Fruit fly (Drosophila melanogaster) whole organism, embryonic: ENCODE results near the gene CG15365.

Experiments used
- Asciz ChIP-seq: fragments of 200-800 bp; sonication (Bioruptor generic); optimal IDR thresholded peaks from 2 replicates; lab custom pipeline; 2017; ENCODE audit warnings: missing biosample characterization, mild to moderate bottlenecking, missing genetic modification characterization, missing genetic modification reagents
- CG10147 ChIP-seq: fragments of 200-800 bp; sonication (Bioruptor generic); optimal IDR thresholded peaks from 2 replicates; lab custom pipeline; 2019; ENCODE audit warnings: missing biosample characterization, mild to moderate bottlenecking, missing genetic modification characterization, moderate library complexity
- CG11093 ChIP-seq: fragments of 200-800 bp; sonication (Bioruptor generic); IDR thresholded peaks from 3 replicates; pipeline ENCODE4 v1.3.6; 2022; ENCODE audit warnings: missing biosample characterization, missing genetic modification characterization
- CG17186 ChIP-seq: fragments of 200-800 bp; sonication (Bioruptor generic); optimal IDR thresholded peaks from 3 replicates; lab custom pipeline; 2017; ENCODE audit warnings: missing biosample characterization, missing genetic modification reagents, missing genetic modification characterization
- CG17328 ChIP-seq: fragments of 200-800 bp; sonication (Bioruptor generic); IDR thresholded peaks from 2 replicates; pipeline ENCODE4 v1.3.6; 2022; ENCODE audit warnings: missing biosample characterization, missing genetic modification characterization
- CG18619 ChIP-seq: fragments of 200-800 bp; sonication (Bioruptor generic); optimal IDR thresholded peaks from 3 replicates; lab custom pipeline; 2017; ENCODE audit warnings: missing biosample characterization, mild to moderate bottlenecking, missing genetic modification characterization
- CG2202 ChIP-seq: fragments of 200-800 bp; sonication (Bioruptor generic); optimal IDR thresholded peaks from 2 replicates; lab custom pipeline; 2018; ENCODE audit warnings: missing biosample characterization, mild to moderate bottlenecking, missing genetic modification characterization
- CG2678 ChIP-seq: fragments of 200-800 bp; sonication (Bioruptor generic); optimal IDR thresholded peaks from 3 replicates; lab custom pipeline; 2019; ENCODE audit warnings: missing biosample characterization, mild to moderate bottlenecking, missing genetic modification characterization, moderate library complexity
- CG2712 ChIP-seq: fragments of 200-800 bp; optimal IDR thresholded peaks from 3 replicates; lab custom pipeline; 2019; ENCODE audit warnings: missing biosample characterization, mild to moderate bottlenecking, missing genetic modification characterization, moderate library complexity
- CG3847 ChIP-seq: fragments of 200-800 bp; sonication (Bioruptor generic); IDR thresholded peaks from 2 replicates; pipeline ENCODE4 v1.3.6; 2022; ENCODE audit warnings: missing biosample characterization, missing genetic modification characterization
- CG3995 ChIP-seq: fragments of 200-800 bp; sonication (Bioruptor generic); optimal IDR thresholded peaks from 3 replicates; lab custom pipeline; 2016; ENCODE audit warnings: missing biosample characterization, missing genetic modification characterization
- CG4730 ChIP-seq: fragments of 200-800 bp; sonication (Bioruptor generic); IDR thresholded peaks from 2 replicates; pipeline ENCODE4 v1.3.6; 2022; ENCODE audit warnings: missing biosample characterization, missing genetic modification characterization
- CG5953 ChIP-seq: fragments of 200-800 bp; sonication (Bioruptor generic); IDR thresholded peaks from 2 replicates; pipeline ENCODE4 v1.3.6; 2022; ENCODE audit warnings: missing biosample characterization, missing genetic modification characterization
- CG7786 ChIP-seq: fragments of 200-800 bp; sonication (Bioruptor generic); optimal IDR thresholded peaks from 2 replicates; lab custom pipeline; 2016; ENCODE audit warnings: missing biosample characterization, missing genetic modification characterization
- CG9876 ChIP-seq: fragments of 200-800 bp; sonication (Bioruptor generic); optimal IDR thresholded peaks from 2 replicates; lab custom pipeline; 2016; ENCODE audit warnings: missing biosample characterization, missing genetic modification characterization
- Camta ChIP-seq: fragments of 200-800 bp; sonication (Bioruptor generic); optimal IDR thresholded peaks from 2 replicates; lab custom pipeline; 2016; ENCODE audit warnings: missing biosample characterization, missing genetic modification characterization
- Drgx ChIP-seq: fragments of 200-800 bp; sonication (Bioruptor generic); IDR thresholded peaks from 2 replicates; pipeline ENCODE4 v1.3.6; 2022; ENCODE audit warnings: missing biosample characterization, missing genetic modification characterization
- E2f1 ChIP-seq: fragments of 200-800 bp; sonication (Bioruptor generic); IDR thresholded peaks from 2 replicates; pipeline ENCODE4 v1.3.6; 2022; ENCODE audit warnings: missing biosample characterization, missing genetic modification characterization
- HHEX ChIP-seq: fragments of 200-800 bp; sonication (Bioruptor generic); optimal IDR thresholded peaks from 3 replicates; lab custom pipeline; 2017; ENCODE audit warnings: missing biosample characterization, mild to moderate bottlenecking, missing genetic modification characterization, missing genetic modification reagents
- Hmr ChIP-seq: fragments of 200-800 bp; sonication (Bioruptor generic); optimal IDR thresholded peaks from 3 replicates; lab custom pipeline; 2017; ENCODE audit warnings: mild to moderate bottlenecking, missing biosample characterization, missing genetic modification reagents, missing genetic modification characterization
- Hr3 ChIP-seq: fragments of 200-800 bp; sonication (Bioruptor generic); optimal IDR thresholded peaks from 3 replicates; lab custom pipeline; 2016; ENCODE audit warnings: missing biosample characterization, missing genetic modification characterization
- Kr ChIP-seq: fragments of 200-800 bp; sonication (Bioruptor generic); optimal IDR thresholded peaks from 2 replicates; lab custom pipeline; 2017; ENCODE audit warnings: missing biosample characterization, mild to moderate bottlenecking, missing genetic modification characterization
- Lim3 ChIP-seq: fragments of 200-800 bp; sonication (Bioruptor generic); IDR thresholded peaks from 2 replicates; pipeline ENCODE4 v1.3.6; 2022; ENCODE audit warnings: missing biosample characterization, missing genetic modification characterization
- Mad ChIP-seq: fragments of 200-800 bp; sonication (Bioruptor generic); optimal IDR thresholded peaks from 2 replicates; lab custom pipeline; 2016; ENCODE audit warnings: missing biosample characterization, missing genetic modification characterization
- Max ChIP-seq: fragments of 200-800 bp; sonication (Bioruptor generic); optimal IDR thresholded peaks from 2 replicates; lab custom pipeline; 2016; ENCODE audit warnings: missing biosample characterization, mild to moderate bottlenecking, missing genetic modification characterization
- NC2β ChIP-seq: fragments of 200-800 bp; sonication (Bioruptor generic); optimal IDR thresholded peaks from 2 replicates; lab custom pipeline; 2016; ENCODE audit warnings: missing biosample characterization, missing genetic modification characterization
- Nf-YB ChIP-seq: fragments of 200-800 bp; sonication (Bioruptor generic); optimal IDR thresholded peaks from 3 replicates; lab custom pipeline; 2019; ENCODE audit warnings: missing biosample characterization, mild to moderate bottlenecking, missing genetic modification characterization, moderate library complexity
- Oli ChIP-seq: fragments of 200-800 bp; sonication (Bioruptor generic); optimal IDR thresholded peaks from 2 replicates; lab custom pipeline; 2018; ENCODE audit warnings: missing biosample characterization, mild to moderate bottlenecking, missing genetic modification characterization, moderate library complexity
- Ptx1 ChIP-seq: fragments of 200-800 bp; sonication (Bioruptor generic); IDR thresholded peaks from 2 replicates; pipeline ENCODE4 v1.3.6; 2022; ENCODE audit warnings: missing biosample characterization, missing genetic modification characterization
- Side ChIP-seq: fragments of 200-800 bp; sonication (Bioruptor generic); optimal IDR thresholded peaks from 2 replicates; lab custom pipeline; 2016; ENCODE audit warnings: missing biosample characterization, missing genetic modification characterization
- TFAM ChIP-seq: fragments of 200-800 bp; sonication (Bioruptor generic); optimal IDR thresholded peaks from 2 replicates; lab custom pipeline; 2017; ENCODE audit warnings: missing biosample characterization, missing genetic modification characterization, inconsistent platforms
- al ChIP-seq: fragments of 200-800 bp; sonication (Bioruptor generic); IDR thresholded peaks from 2 replicates; pipeline ENCODE4 v1.3.6; 2022; ENCODE audit warnings: missing biosample characterization, missing genetic modification characterization
- ap ChIP-seq: fragments of 200-800 bp; sonication (Bioruptor generic); IDR thresholded peaks from 2 replicates; pipeline ENCODE4 v1.3.6; 2022; ENCODE audit warnings: missing biosample characterization, missing genetic modification characterization
- bcd ChIP-seq: fragments of 200-800 bp; sonication (Bioruptor generic); optimal IDR thresholded peaks from 2 replicates; lab custom pipeline; 2017; ENCODE audit warnings: missing biosample characterization, mild to moderate bottlenecking, missing genetic modification characterization
- cato ChIP-seq: fragments of 200-800 bp; sonication (Bioruptor generic); optimal IDR thresholded peaks from 2 replicates; lab custom pipeline; 2016; ENCODE audit warnings: missing biosample characterization, missing genetic modification characterization, borderline replicate concordance
- chinmo ChIP-seq: fragments of 200-800 bp; sonication (Bioruptor generic); IDR thresholded peaks from 4 replicates; pipeline ENCODE4 v1.3.6; 2022; ENCODE audit warnings: missing biosample characterization, missing genetic modification characterization; ENCODE audit not compliant: partially characterized antibody
- esg ChIP-seq: fragments of 200-800 bp; sonication (Bioruptor generic); conservative IDR thresholded peaks from 2 replicates; pipeline ENCODE4 v1.3.6; 2022; ENCODE audit warnings: missing biosample characterization, missing genetic modification characterization
- gce ChIP-seq: fragments of 200-800 bp; sonication (Bioruptor generic); IDR thresholded peaks from 3 replicates; pipeline ENCODE4 v1.3.6; 2022; ENCODE audit warnings: missing biosample characterization, missing genetic modification characterization
- hb ChIP-seq: fragments of 200-800 bp; sonication (Bioruptor generic); IDR thresholded peaks from 3 replicates; pipeline ENCODE4 v1.3.6; 2022; ENCODE audit warnings: missing biosample characterization, missing genetic modification characterization; ENCODE audit not compliant: partially characterized antibody
- ken ChIP-seq: fragments of 200-800 bp; sonication (Bioruptor generic); IDR thresholded peaks from 3 replicates; pipeline ENCODE4 v1.3.6; 2022; ENCODE audit warnings: missing biosample characterization, missing genetic modification characterization
- mam ChIP-seq: fragments of 200-800 bp; sonication (Bioruptor generic); optimal IDR thresholded peaks from 3 replicates; lab custom pipeline; 2016; ENCODE audit warnings: missing biosample characterization, missing genetic modification characterization
- otp ChIP-seq: fragments of 200-800 bp; sonication (Bioruptor generic); IDR thresholded peaks from 3 replicates; pipeline ENCODE4, ENCODE4 v1.3.6; 2022; ENCODE audit warnings: missing biosample characterization, missing genetic modification characterization
- pfk ChIP-seq: fragments of 200-800 bp; sonication (Bioruptor generic); optimal IDR thresholded peaks from 2 replicates; lab custom pipeline; 2018; ENCODE audit warnings: missing biosample characterization, mild to moderate bottlenecking, missing genetic modification characterization, moderate library complexity
- phol ChIP-seq: fragments of 200-800 bp; sonication (Bioruptor generic); optimal IDR thresholded peaks from 3 replicates; lab custom pipeline; 2018; ENCODE audit warnings: missing biosample characterization, mild to moderate bottlenecking, missing genetic modification characterization, moderate library complexity
- row ChIP-seq: fragments of 200-800 bp; sonication (Bioruptor generic); IDR thresholded peaks from 3 replicates; pipeline ENCODE4 v1.3.6; 2022; ENCODE audit warnings: missing biosample characterization, missing genetic modification characterization
- sc ChIP-seq, 3 experiments: fragments of >200 bp in 2 of 3; fragments of 200-800 bp in 1 of 3; sonication (Bioruptor generic) in 1 of 3; optimal IDR thresholded peaks; 2 replicates in 2 of 3; 3 replicates in 1 of 3; lab custom pipeline; 2017; ENCODE audit warnings: mild to moderate bottlenecking in 1 of 3, missing biosample characterization in 1 of 3, missing genetic modification characterization in 1 of 3, missing genetic modification reagents in 1 of 3
- sr ChIP-seq: fragments of 200-800 bp; sonication (Bioruptor generic); IDR thresholded peaks from 3 replicates; pipeline ENCODE4 v1.3.6; 2022; ENCODE audit warnings: missing biosample characterization, missing genetic modification characterization
- stc ChIP-seq: fragments of 200-800 bp; sonication (Bioruptor generic); IDR thresholded peaks from 2 replicates; pipeline ENCODE4 v1.3.6; 2022; ENCODE audit warnings: missing biosample characterization, missing genetic modification characterization
- tap ChIP-seq: fragments of 200-800 bp; optimal IDR thresholded peaks from 3 replicates; lab custom pipeline; 2019; ENCODE audit warnings: missing biosample characterization, mild to moderate bottlenecking, missing genetic modification characterization, moderate library complexity
- tgo ChIP-seq: fragments of 200-800 bp; sonication (Bioruptor generic); IDR thresholded peaks from 3 replicates; pipeline ENCODE4 v1.3.6; 2022; ENCODE audit warnings: missing biosample characterization, missing genetic modification characterization
- tin ChIP-seq: fragments of 200-800 bp; sonication (Bioruptor generic); optimal IDR thresholded peaks from 3 replicates; lab custom pipeline; 2016; ENCODE audit warnings: missing biosample characterization, missing genetic modification characterization

The CG15365 gene

DNA sequence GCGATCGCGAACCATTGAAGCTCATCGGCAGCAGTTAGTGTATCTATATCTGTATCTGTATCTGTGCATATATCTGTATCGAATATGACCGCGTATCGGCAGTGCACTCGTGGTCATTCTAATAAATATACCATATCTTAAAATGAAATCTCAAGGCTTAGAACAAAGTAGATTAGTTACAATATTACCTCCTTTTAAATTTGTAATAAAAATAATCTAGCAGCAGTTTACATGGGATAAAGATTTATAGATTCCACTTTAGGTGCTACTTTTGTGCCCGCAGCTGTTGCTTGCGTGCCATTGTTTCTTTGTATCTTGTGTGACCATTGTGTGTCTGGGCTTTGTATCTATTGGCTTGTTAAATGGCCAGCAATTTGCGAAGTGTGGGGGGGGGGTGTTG is 7.7 kb downstream of the CG15365 start (continued):
- TF ChIP-seq CG17186 (GFP tag; lab: Kevin White, UChicago) (no peak), tin (peak; percentile 52), CG17328 (GFP tag; lab: Robert Waterston, UW) (peak; percentile 81), Lim3 (GFP tag; lab: Robert Waterston, UW) (no peak), CG3847 (GFP tag; lab: Robert Waterston, UW) (peak; percentile 47; the same call in 1 of the 2 replicates), CG3995 (GFP tag; lab: Kevin White, UChicago) (peak; percentile 23), Side (peak; percentile 28), mam (GFP tag; lab: Kevin White, UChicago) (peak; percentile 41), NC2β (GFP tag; lab: Kevin White, UChicago) (peak; percentile 12), Nf-YB (GFP tag; lab: Kevin White, UChicago) (peak; percentile 56), Mad (peak; percentile 6), sc (optimal IDR thresholded peaks at IDR 0.05; lab: Kevin White, UChicago) (no peak), sc (GFP tag; optimal IDR thresholded peaks at IDR 0.05; lab: Kevin White, UChicago) (peak; percentile 11), CG11093 (GFP tag; lab: Robert Waterston, UW) (peak; percentile 57; the same call in 1 of the 3 replicates), CG10147 (peak; percentile 67), row (peak; percentile 85), Oli (tag; lab: Kevin White, UChicago) (peak; percentile 85), bcd (GFP tag; lab: Kevin White, UChicago) (peak; percentile 67), al (no peak), tgo (GFP tag; lab: Robert Waterston, UW) (peak; percentile 76), Max (peak; percentile 20), Hmr (GFP tag; lab: Kevin White, UChicago) (peak; percentile 74), CG18619 (GFP tag; lab: Kevin White, UChicago) (peak; percentile 66), Drgx (GFP tag; lab: Robert Waterston, UW) (peak; percentile 87), esg (peak; percentile 54), CG5953 (no peak), Kr (GFP tag; lab: Kevin White, UChicago) (no peak), HHEX (GFP tag; lab: Kevin White, UChicago) (peak; percentile 63), CG9876 (GFP tag; lab: Kevin White, UChicago) (no peak), tap (peak; percentile 85), Ptx1 (GFP tag; lab: Robert Waterston, UW) (peak; percentile 63), ken (peak; percentile 53; the same call in 2 of the 3 replicates), TFAM (GFP tag; lab: Kevin White, UChicago) (no peak), sr (GFP tag; lab: Robert Waterston, UW) (peak; percentile 23; the same call in 1 of the 3 replicates), E2f1 (GFP tag; lab: Robert Waterston, UW) (peak; percentile 70), Camta (GFP tag; lab: Kevin White, UChicago) (peak; percentile 52), CG4730 (GFP tag; lab: Robert Waterston, UW) (peak; percentile 43; the same call in 1 of the 2 replicates), Hr3 (GFP tag; lab: Kevin White, UChicago) (peak; percentile 59), gce (GFP tag; lab: Robert Waterston, UW) (peak; percentile 46; the same call in 1 of the 3 replicates), phol (tag; lab: Kevin White, UChicago) (peak; percentile 78), hb (GFP tag; lab: Robert Waterston, UW) (no peak), chinmo (GFP tag; lab: Robert Waterston, UW) (no peak), ap (GFP tag; lab: Robert Waterston, UW) (peak; percentile 68), pfk (GFP tag; lab: Kevin White, UChicago) (no peak), CG2712 (tag; lab: Kevin White, UChicago) (peak; percentile 71), cato (no peak), CG2202 (tag; lab: Kevin White, UChicago) (peak; percentile 19), CG7786 (GFP tag; lab: Kevin White, UChicago) (peak; percentile 23), Asciz (GFP tag; lab: Kevin White, UChicago) (peak; percentile 51), CG2678 (tag; lab: Kevin White, UChicago) (peak; percentile 87), otp (GFP tag; lab: Robert Waterston, UW) (peak; percentile 57; the same call in 1 of the 3 replicates), stc (GFP tag; lab: Robert Waterston, UW) (0 out of 2 replicates have a peak, but pooled peaks have one; percentile 39)
